Worm (Caenorhabditis elegans) whole organism, late embryonic: ENCODE measurements around the gene srh-23.

Experiments
- C08G9.2 ChIP-seq: sonication (generic microtip); optimal IDR thresholded peaks from 2 replicates; lab custom pipeline; 2016; ENCODE audit warnings: mild to moderate bottlenecking, missing genetic modification characterization, moderate library complexity, missing compliant biosample characterization
- C38D4.7 ChIP-seq: fragments of 200-800 bp; sonication (Bioruptor generic); optimal IDR thresholded peaks from 2 replicates; lab custom pipeline; 2018; ENCODE audit warnings: mild to moderate bottlenecking, missing genetic modification characterization, moderate library complexity, missing compliant biosample characterization
- K09A11.1 ChIP-seq: sonication (generic microtip); optimal IDR thresholded peaks from 2 replicates; lab custom pipeline; 2017; ENCODE audit warnings: antibody characterized with exemption, mild to moderate bottlenecking, missing genetic modification characterization, missing compliant biosample characterization; ENCODE audit not compliant: insufficient read depth
- T23F11.4 ChIP-seq: fragments of 200-800 bp; sonication (Bioruptor generic); optimal IDR thresholded peaks from 2 replicates; lab custom pipeline; 2018; ENCODE audit warnings: mild to moderate bottlenecking, missing genetic modification characterization, missing compliant biosample characterization
- Y22D7AL.16 ChIP-seq: sonication (generic microtip); optimal IDR thresholded peaks from 2 replicates; lab custom pipeline; 2016; ENCODE audit warnings: missing genetic modification characterization, missing compliant biosample characterization
- ceh-14 ChIP-seq: sonication (generic microtip); optimal IDR thresholded peaks from 2 replicates; lab custom pipeline; 2016; ENCODE audit warnings: missing genotype, missing genetic modification characterization, missing compliant biosample characterization
- ceh-18 ChIP-seq: sonication (generic microtip); optimal IDR thresholded peaks from 2 replicates; lab custom pipeline; 2016; ENCODE audit warnings: missing genetic modification characterization, missing compliant biosample characterization
- ceh-19 ChIP-seq: fragments of 200-800 bp; sonication (Bioruptor generic); optimal IDR thresholded peaks from 2 replicates; lab custom pipeline; 2018; ENCODE audit warnings: mild to moderate bottlenecking, missing genetic modification characterization, missing compliant biosample characterization
- ceh-2 ChIP-seq: sonication (generic microtip); optimal IDR thresholded peaks from 2 replicates; lab custom pipeline; 2016; ENCODE audit warnings: missing genotype, missing genetic modification characterization, missing compliant biosample characterization
- ceh-22 ChIP-seq: sonication (generic microtip); optimal IDR thresholded peaks from 2 replicates; lab custom pipeline; 2017; ENCODE audit warnings: missing biosample characterization, missing genetic modification characterization
- ceh-45 ChIP-seq: fragments of 200-800 bp; sonication (Bioruptor generic); IDR thresholded peaks from 2 replicates; pipeline ENCODE4 v1.3.6; 2022; ENCODE audit warnings: missing genetic modification reagents, missing genetic modification characterization, missing compliant biosample characterization
- ceh-48 ChIP-seq: sonication (generic microtip); optimal IDR thresholded peaks from 2 replicates; lab custom pipeline; 2016; ENCODE audit warnings: missing genetic modification characterization, inconsistent platforms, missing compliant biosample characterization
- ceh-6 ChIP-seq: fragments of 200-800 bp; sonication (Bioruptor generic); optimal IDR thresholded peaks from 2 replicates; lab custom pipeline; 2018; ENCODE audit warnings: mild to moderate bottlenecking, missing genetic modification characterization, missing compliant biosample characterization
- ceh-9 ChIP-seq: sonication (generic microtip); optimal IDR thresholded peaks from 2 replicates; lab custom pipeline; 2016; ENCODE audit warnings: mild to moderate bottlenecking, missing genetic modification characterization, inconsistent platforms, missing compliant biosample characterization
- dmd-4 ChIP-seq: sonication (generic microtip); optimal IDR thresholded peaks from 2 replicates; lab custom pipeline; 2016; ENCODE audit warnings: borderline replicate concordance, missing genetic modification characterization, missing compliant biosample characterization
- dve-1 ChIP-seq: sonication (generic microtip); optimal IDR thresholded peaks from 2 replicates; lab custom pipeline; 2017; ENCODE audit warnings: antibody characterized with exemption, mild to moderate bottlenecking, missing genetic modification characterization, missing compliant biosample characterization
- elt-4 ChIP-seq: sonication (generic microtip); optimal IDR thresholded peaks from 2 replicates; lab custom pipeline; 2016; ENCODE audit warnings: missing genetic modification characterization, missing compliant biosample characterization
- gmeb-2 ChIP-seq: sonication (generic microtip); optimal IDR thresholded peaks from 2 replicates; lab custom pipeline; 2016; ENCODE audit warnings: missing genetic modification characterization, inconsistent platforms, missing compliant biosample characterization
- hlh-13 ChIP-seq: fragments of 200-800 bp; sonication (Bioruptor generic); optimal IDR thresholded peaks from 2 replicates; lab custom pipeline; 2018; ENCODE audit warnings: mild to moderate bottlenecking, missing genetic modification characterization, missing compliant biosample characterization
- hlh-30 ChIP-seq: sonication (generic microtip); optimal IDR thresholded peaks from 2 replicates; lab custom pipeline; 2017; ENCODE audit warnings: antibody characterized with exemption, missing genetic modification characterization, missing compliant biosample characterization; ENCODE audit not compliant: insufficient read depth
- hlh-6 ChIP-seq: sonication (generic microtip); optimal IDR thresholded peaks from 2 replicates; lab custom pipeline; 2016; ENCODE audit warnings: missing genotype, missing genetic modification characterization, missing compliant biosample characterization
- hlh-8 ChIP-seq: sonication (generic microtip); optimal IDR thresholded peaks from 2 replicates; lab custom pipeline; 2016; ENCODE audit warnings: missing genotype, missing genetic modification characterization, missing compliant biosample characterization
- madf-2 ChIP-seq: sonication (generic microtip); optimal IDR thresholded peaks from 2 replicates; lab custom pipeline; 2017; ENCODE audit warnings: missing genetic modification characterization, missing compliant biosample characterization
- mec-3 ChIP-seq: sonication (generic microtip); optimal IDR thresholded peaks from 2 replicates; lab custom pipeline; 2016; ENCODE audit warnings: borderline replicate concordance, missing genetic modification characterization, missing compliant biosample characterization
- nfya-1 ChIP-seq: sonication (generic microtip); optimal IDR thresholded peaks from 2 replicates; lab custom pipeline; 2017; ENCODE audit warnings: missing genetic modification characterization, mild to moderate bottlenecking, missing compliant biosample characterization, antibody characterized with exemption, moderate library complexity
- nhr-11 ChIP-seq: fragments of 150-350 bp; optimal IDR thresholded peaks from 2 replicates; lab custom pipeline; 2014; ENCODE audit warnings: missing biosample characterization, missing genetic modification characterization
- odd-2 ChIP-seq: sonication (generic microtip); optimal IDR thresholded peaks from 2 replicates; lab custom pipeline; 2017; ENCODE audit warnings: antibody characterized with exemption, mild to moderate bottlenecking, missing genetic modification characterization, missing compliant biosample characterization
- pag-3 ChIP-seq: sonication (generic microtip); optimal IDR thresholded peaks from 2 replicates; lab custom pipeline; 2016; ENCODE audit warnings: missing compliant biosample characterization, missing genetic modification characterization, borderline replicate concordance
- pha-2 ChIP-seq: sonication (generic microtip); optimal IDR thresholded peaks from 2 replicates; lab custom pipeline; 2017; ENCODE audit warnings: mild to moderate bottlenecking, missing genetic modification characterization, missing compliant biosample characterization
- pqm-1 ChIP-seq: sonication (generic microtip); optimal IDR thresholded peaks from 2 replicates; lab custom pipeline; 2016; ENCODE audit warnings: missing genetic modification characterization, missing compliant biosample characterization
- rnt-1 ChIP-seq: sonication (generic microtip); optimal IDR thresholded peaks from 2 replicates; lab custom pipeline; 2016; ENCODE audit warnings: missing genetic modification characterization, missing compliant biosample characterization
- sdc-2 ChIP-seq: sonication (generic microtip); optimal IDR thresholded peaks from 2 replicates; lab custom pipeline; 2016; ENCODE audit warnings: missing genotype, missing genetic modification characterization, missing compliant biosample characterization
- sox-4 ChIP-seq: sonication (generic microtip); optimal IDR thresholded peaks from 2 replicates; lab custom pipeline; 2017; ENCODE audit warnings: mild to moderate bottlenecking, missing genetic modification characterization, inconsistent platforms, missing compliant biosample characterization
- tbx-2 ChIP-seq: sonication (generic microtip); optimal IDR thresholded peaks from 2 replicates; lab custom pipeline; 2016; ENCODE audit warnings: missing genetic modification characterization, missing compliant biosample characterization
- tbx-7 ChIP-seq: sonication (generic microtip); optimal IDR thresholded peaks from 2 replicates; lab custom pipeline; 2016; ENCODE audit warnings: missing genotype, missing genetic modification characterization, missing compliant biosample characterization
- ttx-3 ChIP-seq: sonication (generic microtip); optimal IDR thresholded peaks from 2 replicates; lab custom pipeline; 2016; ENCODE audit warnings: missing genetic modification reagents, missing genetic modification characterization, missing compliant biosample characterization
- unc-55 ChIP-seq: sonication (generic microtip); optimal IDR thresholded peaks from 2 replicates; lab custom pipeline; 2017; ENCODE audit warnings: missing biosample characterization, missing genetic modification reagents, missing genetic modification characterization

Gene srh-23

ce11 chrV:4920690-4921152 is at the start of gene srh-23, which contains the start of gene C02E7.8:
Gene srh-23, plus strand, starts transcription at chrV:4921102.
Gene C02E7.8, minus strand, starts transcription at chrV:4920790.
- TF ChIP-seq hlh-30 (tag; lab: Kevin White, UChicago), result no peak
- no peak for TF ChIP-seq ceh-9 (tag; lab: Kevin White, UChicago)
- no peak for TF ChIP-seq ceh-48 (tag; lab: Kevin White, UChicago)
- TF ChIP-seq gmeb-2 (tag; lab: Kevin White, UChicago), result no peak
- TF ChIP-seq T23F11.4 (GFP tag; lab: Kevin White, UChicago), result no peak
- no peak for TF ChIP-seq ttx-3 (tag; lab: Kevin White, UChicago)
- no peak for TF ChIP-seq madf-2 (tag; lab: Kevin White, UChicago)
- no peak for TF ChIP-seq C08G9.2 (tag; lab: Kevin White, UChicago)
- TF ChIP-seq pag-3 (tag; lab: Kevin White, UChicago), result no peak
- TF ChIP-seq elt-4 (tag; lab: Kevin White, UChicago), result no peak
- TF ChIP-seq dmd-4 (tag; lab: Kevin White, UChicago), result no peak
- TF ChIP-seq, all 69 proteins: peak for 0

ce11 chrV:4871992-4872391 is 48.9 kb upstream of the srh-23 start, which contains the start of gene srd-33:
Gene srd-33, plus strand, starts transcription at chrV:4872292.
- TF ChIP-seq tbx-2 (tag; lab: Kevin White, UChicago) (no peak), ceh-14 (no peak), ceh-19 (GFP tag; lab: Kevin White, UChicago) (no peak), mec-3 (no peak), pha-2 (tag; lab: Kevin White, UChicago) (no peak), elt-4 (tag; lab: Kevin White, UChicago) (no peak), Y22D7AL.16 (no peak), pqm-1 (tag; lab: Kevin White, UChicago) (no peak), rnt-1 (tag; lab: Kevin White, UChicago) (no peak), T23F11.4 (GFP tag; lab: Kevin White, UChicago) (no peak), hlh-8 (no peak), hlh-13 (GFP tag; lab: Kevin White, UChicago) (no peak), tbx-7 (tag; lab: Kevin White, UChicago) (no peak), sox-4 (tag; lab: Kevin White, UChicago) (no peak)

ce11 chrV:4877587-4877986 is 43.3 kb upstream of the srh-23 start, which contains the start of gene T19H12.6:
Gene T19H12.6, minus strand, starts transcription at chrV:4877687.
- TF ChIP-seq unc-55 (GFP tag; lab: Kevin White, UChicago), result no peak
- TF ChIP-seq nfya-1 (tag; lab: Kevin White, UChicago), result no peak
- TF ChIP-seq dve-1 (tag; lab: Kevin White, UChicago), result no peak
- no peak for TF ChIP-seq ttx-3 (tag; lab: Kevin White, UChicago)
- TF ChIP-seq K09A11.1 (tag; lab: Kevin White, UChicago), result no peak
- no peak for TF ChIP-seq ceh-45 (GFP tag; lab: Robert Waterston, UW)
- no peak for TF ChIP-seq tbx-7 (tag; lab: Kevin White, UChicago)
- TF ChIP-seq nhr-11 (tag; lab: Kevin White, UChicago), result no peak
- TF ChIP-seq odd-2, result no peak
- no peak for TF ChIP-seq ceh-6 (GFP tag; lab: Kevin White, UChicago)
- TF ChIP-seq hlh-6 (tag; lab: Kevin White, UChicago), result no peak
- TF ChIP-seq ceh-18 (tag; lab: Kevin White, UChicago), result no peak

- TF ChIP-seq pag-3 (tag; lab: Kevin White, UChicago), result no peak
- TF ChIP-seq C08G9.2 (tag; lab: Kevin White, UChicago), result no peak
- TF ChIP-seq tbx-2 (tag; lab: Kevin White, UChicago), result no peak
- TF ChIP-seq sdc-2 (tag; lab: Kevin White, UChicago), result no peak
- TF ChIP-seq Y22D7AL.16, result no peak
- TF ChIP-seq hlh-13 (GFP tag; lab: Kevin White, UChicago), result no peak
- TF ChIP-seq ceh-22, result no peak
- no peak for TF ChIP-seq ceh-2 (tag; lab: Kevin White, UChicago)
- TF ChIP-seq C38D4.7 (GFP tag; lab: Kevin White, UChicago), result no peak
Measured at ce11 chrV:4879251-4879650, 41.7 kb upstream of the srh-23 start, which contains the start of gene T19H12.15. Gene T19H12.15, minus strand, starts transcription at chrV:4879351.
